Worm (Caenorhabditis elegans) whole organism, L4 larva: ENCODE data around the gene C09F12.2.

Experiments
- D1046.2 ChIP-seq: fragments of 200-800 bp; sonication (Bioruptor generic); IDR thresholded peaks from 2 replicates; pipeline ENCODE4 v1.3.6; 2022; ENCODE audit warnings: missing genetic modification characterization, missing compliant biosample characterization
- F26F4.8 ChIP-seq: fragments of 200-800 bp; sonication (Bioruptor generic); conservative IDR thresholded peaks from 2 replicates; pipeline ENCODE4 v1.3.6; 2022; ENCODE audit warnings: missing genetic modification characterization, missing compliant biosample characterization
- F37D6.2 ChIP-seq: sonication (generic microtip); optimal IDR thresholded peaks from 2 replicates; lab custom pipeline; 2016; ENCODE audit warnings: mild to moderate bottlenecking, missing genetic modification characterization, missing compliant biosample characterization
- T26A8.4 ChIP-seq: fragments of 200-800 bp; sonication (Bioruptor generic); IDR thresholded peaks from 2 replicates; pipeline ENCODE4 v1.3.6; 2022; ENCODE audit warnings: missing genetic modification characterization, missing compliant biosample characterization
- Y48G9A.11 ChIP-seq: fragments of 200-800 bp; sonication (Bioruptor generic); IDR thresholded peaks from 2 replicates; pipeline ENCODE4 v1.3.6; 2022; ENCODE audit warnings: missing genetic modification reagents, missing genetic modification characterization, missing compliant biosample characterization
- ZK337.2 ChIP-seq: fragments of 200-800 bp; sonication (Bioruptor generic); IDR thresholded peaks from 2 replicates; pipeline ENCODE4 v1.3.6; 2022; ENCODE audit warnings: missing genetic modification reagents, missing genetic modification characterization, missing compliant biosample characterization
- ZK546.5 ChIP-seq, 2 experiments: sonication (generic microtip); optimal IDR thresholded peaks; 2 replicates each; lab custom pipeline; 2017; ENCODE audit warnings: missing biosample characterization in 2 of 2, missing genetic modification characterization in 2 of 2
- aha-1 ChIP-seq: fragments of 150-350 bp; peaks from one replicate; lab custom pipeline; 2014; ENCODE audit warnings: missing biosample characterization, missing genetic modification characterization
- ama-1 ChIP-seq: fragments of 150-350 bp; optimal IDR thresholded peaks from 2 replicates; lab custom pipeline; 2014; ENCODE audit warnings: inconsistent platforms, mixed read lengths
- arid-1 ChIP-seq: fragments of 200-800 bp; sonication (Bioruptor generic); conservative IDR thresholded peaks from 2 replicates; pipeline ENCODE4 v1.3.6; 2022; ENCODE audit warnings: missing genetic modification reagents, missing genetic modification characterization, missing compliant biosample characterization
- ceh-82 ChIP-seq: sonication (generic microtip); optimal IDR thresholded peaks from 2 replicates; lab custom pipeline; 2017; ENCODE audit warnings: missing biosample characterization, missing genetic modification characterization
- ces-1 ChIP-seq: fragments of 150-350 bp; sonication (generic microtip); optimal IDR thresholded peaks from 4 replicates; lab custom pipeline; 2014; ENCODE audit warnings: missing biosample characterization, missing genetic modification reagents, missing genetic modification characterization
- ctbp-1 ChIP-seq: fragments of 200-800 bp; sonication (Bioruptor generic); IDR thresholded peaks from 2 replicates; pipeline ENCODE4 v1.3.6; 2022; ENCODE audit warnings: missing genetic modification reagents, missing genetic modification characterization, missing compliant biosample characterization
- daf-8 ChIP-seq: fragments of 200-800 bp; sonication (Bioruptor generic); IDR thresholded peaks from 2 replicates; pipeline ENCODE4 v1.3.6; 2022; ENCODE audit warnings: missing genetic modification characterization, missing compliant biosample characterization
- dmd-9 ChIP-seq: fragments of 200-800 bp; sonication (Bioruptor generic); IDR thresholded peaks from 2 replicates; pipeline ENCODE4 v1.3.6; 2022; ENCODE audit warnings: missing genetic modification reagents, missing genetic modification characterization, missing compliant biosample characterization
- dpl-1 ChIP-seq: fragments of 150-350 bp; optimal IDR thresholded peaks from 2 replicates; lab custom pipeline; 2014; ENCODE audit warnings: missing biosample characterization, missing genetic modification reagents, missing genetic modification characterization
- dve-1 ChIP-seq: sonication (generic microtip); optimal IDR thresholded peaks from 2 replicates; lab custom pipeline; 2017; ENCODE audit warnings: antibody characterized with exemption, mild to moderate bottlenecking, missing genetic modification characterization, missing compliant biosample characterization; ENCODE audit not compliant: insufficient read depth
- egl-27 ChIP-seq: sonication (generic microtip); optimal IDR thresholded peaks from 3 replicates; lab custom pipeline; 2017; ENCODE audit warnings: missing biosample characterization, missing genetic modification reagents, missing genetic modification characterization
- egl-43 ChIP-seq: fragments of 200-800 bp; sonication (Bioruptor generic); IDR thresholded peaks from 2 replicates; pipeline ENCODE4 v1.3.6; 2022; ENCODE audit warnings: missing genetic modification reagents, missing genetic modification characterization, missing compliant biosample characterization
- fos-1 ChIP-seq: fragments of 150-350 bp; optimal IDR thresholded peaks from 2 replicates; lab custom pipeline; 2014; ENCODE audit warnings: missing biosample characterization, missing genetic modification characterization
- gei-8 ChIP-seq: fragments of 200-800 bp; sonication (Bioruptor generic); optimal IDR thresholded peaks from 2 replicates; lab custom pipeline; 2018; ENCODE audit warnings: mild to moderate bottlenecking, missing genetic modification characterization, missing compliant biosample characterization
- hif-1 ChIP-seq, 2 experiments: sonication (generic microtip); optimal IDR thresholded peaks; 2 replicates each; lab custom pipeline; 2016 to 2017; ENCODE audit warnings: missing compliant biosample characterization in 2 of 2, missing genetic modification characterization in 2 of 2, missing genetic modification reagents in 2 of 2, missing genotype in 2 of 2, mild to moderate bottlenecking in 1 of 2
- hmg-1.1 ChIP-seq: fragments of 200-800 bp; sonication (Bioruptor generic); IDR thresholded peaks from 2 replicates; pipeline ENCODE4 v1.3.6; 2022; ENCODE audit warnings: missing genetic modification reagents, missing genetic modification characterization, missing compliant biosample characterization
- lin-29 ChIP-seq: fragments of 200-800 bp; sonication (Bioruptor generic); IDR thresholded peaks from 2 replicates; pipeline ENCODE4 v1.3.6; 2022; ENCODE audit warnings: missing genetic modification reagents, missing genetic modification characterization, missing compliant biosample characterization
- madf-5 ChIP-seq, 2 experiments: fragments of 200-800 bp; sonication (Bioruptor generic); IDR thresholded peaks; 2 replicates each; pipeline ENCODE4 v1.3.6; 2022; ENCODE audit warnings: missing compliant biosample characterization in 2 of 2, missing genetic modification characterization in 2 of 2
- madf-9 ChIP-seq: fragments of 200-800 bp; sonication (Bioruptor generic); conservative IDR thresholded peaks from 2 replicates; pipeline ENCODE4 v1.3.6; 2022; ENCODE audit warnings: missing genetic modification reagents, missing genetic modification characterization, missing compliant biosample characterization
- mdt-29 ChIP-seq: fragments of 200-800 bp; sonication (Bioruptor generic); IDR thresholded peaks from 2 replicates; pipeline ENCODE4 v1.3.6; 2022; ENCODE audit warnings: missing genetic modification reagents, missing genetic modification characterization, missing compliant biosample characterization
- mep-1 ChIP-seq: fragments of 150-350 bp; sonication (generic microtip); optimal IDR thresholded peaks from 3 replicates; lab custom pipeline; 2014; ENCODE audit warnings: missing biosample characterization, missing genetic modification characterization
- mxl-3 ChIP-seq: fragments of 200-800 bp; sonication (Bioruptor generic); optimal IDR thresholded peaks from 2 replicates; lab custom pipeline; 2018; ENCODE audit warnings: mild to moderate bottlenecking, missing genetic modification characterization, missing compliant biosample characterization
- nhr-10 ChIP-seq: fragments of 150-350 bp; optimal IDR thresholded peaks from 2 replicates; lab custom pipeline; 2014; ENCODE audit warnings: missing biosample characterization, missing genetic modification characterization
- nhr-102 ChIP-seq: sonication (generic microtip); optimal IDR thresholded peaks from 2 replicates; lab custom pipeline; 2016; ENCODE audit warnings: mild to moderate bottlenecking, missing genetic modification characterization, moderate library complexity, missing compliant biosample characterization
- nhr-111 ChIP-seq: fragments of 200-800 bp; sonication (Bioruptor generic); optimal IDR thresholded peaks from 2 replicates; lab custom pipeline; 2018; ENCODE audit warnings: mild to moderate bottlenecking, missing genetic modification characterization, missing compliant biosample characterization
- nhr-48 ChIP-seq: sonication (generic microtip); optimal IDR thresholded peaks from 2 replicates; lab custom pipeline; 2016; ENCODE audit warnings: mild to moderate bottlenecking, missing genetic modification characterization, missing compliant biosample characterization
- nhr-6 ChIP-seq: fragments of 150-350 bp; optimal IDR thresholded peaks from 2 replicates; lab custom pipeline; 2014; ENCODE audit warnings: missing biosample characterization, missing genetic modification characterization
- php-3 ChIP-seq: fragments of 200-800 bp; sonication (Bioruptor generic); IDR thresholded peaks from 2 replicates; pipeline ENCODE4 v1.3.6; 2022; ENCODE audit warnings: missing genetic modification reagents, missing genetic modification characterization, missing compliant biosample characterization
- saeg-2 ChIP-seq: fragments of 200-800 bp; sonication (Bioruptor generic); IDR thresholded peaks from 2 replicates; pipeline ENCODE4 v1.3.6; 2022; ENCODE audit warnings: missing genetic modification reagents, missing genetic modification characterization, missing compliant biosample characterization
- sdz-12 ChIP-seq: fragments of 200-800 bp; sonication (Bioruptor generic); optimal IDR thresholded peaks from 2 replicates; lab custom pipeline; 2018; ENCODE audit warnings: mild to moderate bottlenecking, missing genetic modification characterization, missing compliant biosample characterization
- tag-97 ChIP-seq: fragments of 200-800 bp; sonication (Bioruptor generic); IDR thresholded peaks from 2 replicates; pipeline ENCODE4 v1.3.6; 2022; ENCODE audit warnings: missing genetic modification characterization, missing compliant biosample characterization
- tra-1 ChIP-seq: fragments of 200-800 bp; sonication (Bioruptor generic); IDR thresholded peaks from 2 replicates; pipeline ENCODE4 v1.3.6; 2022; ENCODE audit warnings: missing genetic modification reagents, missing genetic modification characterization, missing compliant biosample characterization
- unc-130 ChIP-seq: sonication (generic microtip); optimal IDR thresholded peaks from 2 replicates; lab custom pipeline; 2016; ENCODE audit warnings: missing genetic modification reagents, missing genetic modification characterization, missing compliant biosample characterization
- unc-62 ChIP-seq, 3 experiments: fragments of 150-350 bp in 1 of 3; sonication (generic microtip); optimal IDR thresholded peaks in 2 of 3; peaks in 1 of 3; 1 replicate in 1 of 3; 2 replicates in 2 of 3; lab custom pipeline; 2014 to 2017; ENCODE audit warnings: missing biosample characterization in 3 of 3, missing genetic modification characterization in 3 of 3, missing genetic modification reagents in 3 of 3, missing genotype in 1 of 3

Gene C09F12.2

ce11 chrX:11032412-11032811 lies 21.3 kb upstream of the C09F12.2 start:
- no peak for TF ChIP-seq lin-29 (GFP tag; lab: Robert Waterston, UW)
- no peak for TF ChIP-seq ctbp-1 (GFP tag; lab: Robert Waterston, UW)
- no peak for TF ChIP-seq D1046.2 (GFP tag; lab: Robert Waterston, UW)
- no peak for TF ChIP-seq nhr-102
- TF ChIP-seq T26A8.4 (GFP tag; lab: Robert Waterston, UW), result no peak
- TF ChIP-seq arid-1, result no peak
- no peak for TF ChIP-seq ceh-82 (tag; lab: Kevin White, UChicago)
- no peak for TF ChIP-seq ces-1 (GFP tag; lab: Kevin White, UChicago)
- TF ChIP-seq hif-1 (tag; optimal IDR thresholded peaks at IDR 0.05; lab: Kevin White, UChicago), result no peak
- TF ChIP-seq dpl-1 (GFP tag; lab: Kevin White, UChicago), result no peak
- TF ChIP-seq php-3 (GFP tag; lab: Robert Waterston, UW), result no peak
- TF ChIP-seq egl-43 (GFP tag; lab: Robert Waterston, UW), result no peak
- no peak for TF ChIP-seq hmg-1.1 (GFP tag; lab: Robert Waterston, UW)
- TF ChIP-seq sdz-12 (GFP tag; lab: Kevin White, UChicago), result no peak

ce11 chrX:11033128-11033951 lies 20.4 kb upstream of the C09F12.2 start:
- TF ChIP-seq aha-1 (tag; lab: Kevin White, UChicago) (peak; percentile 93), daf-8 (GFP tag; lab: Robert Waterston, UW) (no peak), unc-62 (GFP tag; optimal IDR thresholded peaks at IDR 0.05 in 1 of 2; lab: Kevin White, UChicago) (peak in 1 of 2 experiments; percentile 38), unc-62 (tag; optimal IDR thresholded peaks at IDR 0.05; lab: Kevin White, UChicago) (no peak)

ce11 chrX:11033952-11034287 lies 19.8 kb upstream of the C09F12.2 start:
- TF ChIP-seq aha-1 (tag; lab: Kevin White, UChicago), result peak; percentile 64
- TF ChIP-seq unc-130 (GFP tag; lab: Kevin White, UChicago), result no peak
- TF ChIP-seq unc-62 (GFP tag; optimal IDR thresholded peaks at IDR 0.05 in 1 of 2; lab: Kevin White, UChicago), result peak in 1 of 2 experiments; percentile 51
- TF ChIP-seq unc-62 (tag; optimal IDR thresholded peaks at IDR 0.05; lab: Kevin White, UChicago), result no peak
- TF ChIP-seq dmd-9 (GFP tag; lab: Robert Waterston, UW), result no peak
- TF ChIP-seq, all 104 proteins: peak for 2

- TF ChIP-seq mxl-3 (GFP tag; lab: Kevin White, UChicago) (no peak), T26A8.4 (GFP tag; lab: Robert Waterston, UW) (no peak), hif-1 (tag; optimal IDR thresholded peaks at IDR 0.05; lab: Kevin White, UChicago) (peak in 1 of 2 experiments; percentile 42), hmg-1.1 (GFP tag; lab: Robert Waterston, UW) (peak; percentile 54), fos-1 (tag; lab: Kevin White, UChicago) (no peak), D1046.2 (GFP tag; lab: Robert Waterston, UW) (no peak), dmd-9 (GFP tag; lab: Robert Waterston, UW) (no peak), F37D6.2 (tag; lab: Kevin White, UChicago) (peak; percentile 10), Y48G9A.11 (GFP tag; lab: Robert Waterston, UW) (no peak), mep-1 (peak; percentile 50), nhr-111 (GFP tag; lab: Kevin White, UChicago) (no peak), ama-1 (no peak), saeg-2 (no peak), unc-62 (GFP tag; optimal IDR thresholded peaks at IDR 0.05 in 1 of 2; lab: Kevin White, UChicago) (peak in 1 of 2 experiments; percentile 93), unc-62 (tag; optimal IDR thresholded peaks at IDR 0.05; lab: Kevin White, UChicago) (no peak), dve-1 (peak; percentile 59), tag-97 (GFP tag; lab: Robert Waterston, UW) (no peak), F26F4.8 (GFP tag; lab: Robert Waterston, UW) (no peak), madf-5 (GFP tag; IDR thresholded peaks at IDR 0.05; lab: Robert Waterston, UW) (no peak), madf-9 (no peak), nhr-10 (tag; lab: Kevin White, UChicago) (no peak), nhr-48 (tag; lab: Kevin White, UChicago) (no peak), egl-27 (tag; lab: Kevin White, UChicago) (no peak), daf-8 (GFP tag; lab: Robert Waterston, UW) (no peak), ZK337.2 (GFP tag; lab: Robert Waterston, UW) (no peak), mdt-29 (GFP tag; lab: Robert Waterston, UW) (no peak), nhr-6 (no peak), ZK546.5 (tag; optimal IDR thresholded peaks at IDR 0.05; lab: Kevin White, UChicago) (no peak), aha-1 (tag; lab: Kevin White, UChicago) (peak; percentile 4), tra-1 (GFP tag; lab: Robert Waterston, UW) (no peak), gei-8 (no peak)
Observed at ce11 chrX:11034430-11035117, 19.1 kb upstream of the C09F12.2 start.
